Worm (Caenorhabditis elegans) whole organism, L3 larva: ENCODE data around the gene romo-1.

Experiments used
- ceh-16 ChIP-seq: sonication (generic microtip); optimal IDR thresholded peaks from 2 replicates; lab custom pipeline; 2017; ENCODE audit warnings: missing biosample characterization, missing genetic modification characterization
- fkh-2 ChIP-seq: fragments of 150-350 bp; optimal IDR thresholded peaks from 2 replicates; lab custom pipeline; 2014; ENCODE audit warnings: missing biosample characterization, missing genetic modification reagents, missing genetic modification characterization
- fos-1 ChIP-seq: fragments of 150-350 bp; optimal IDR thresholded peaks from 2 replicates; lab custom pipeline; 2014; ENCODE audit warnings: missing biosample characterization, missing genetic modification characterization
- jun-1 ChIP-seq: fragments of 150-350 bp; optimal IDR thresholded peaks from 2 replicates; lab custom pipeline; 2014; ENCODE audit warnings: missing biosample characterization, missing genetic modification reagents, missing genetic modification characterization
- mdl-1 ChIP-seq: fragments of 150-350 bp; optimal IDR thresholded peaks from 2 replicates; lab custom pipeline; 2014; ENCODE audit warnings: missing biosample characterization, missing genetic modification characterization
- nhr-237 ChIP-seq: fragments of 150-350 bp; optimal IDR thresholded peaks from 2 replicates; lab custom pipeline; 2014; ENCODE audit warnings: missing biosample characterization, missing genetic modification characterization
- nhr-77 ChIP-seq: fragments of 150-350 bp; optimal IDR thresholded peaks from 2 replicates; lab custom pipeline; 2014; ENCODE audit warnings: missing biosample characterization, missing genetic modification characterization
- unc-39 ChIP-seq: sonication (generic microtip); optimal IDR thresholded peaks from 4 replicates; lab custom pipeline; 2017; ENCODE audit warnings: missing biosample characterization, missing genetic modification characterization
- ztf-11 ChIP-seq: fragments of 150-350 bp; optimal IDR thresholded peaks from 2 replicates; lab custom pipeline; 2014; ENCODE audit warnings: missing biosample characterization, missing genetic modification characterization

DNA sequence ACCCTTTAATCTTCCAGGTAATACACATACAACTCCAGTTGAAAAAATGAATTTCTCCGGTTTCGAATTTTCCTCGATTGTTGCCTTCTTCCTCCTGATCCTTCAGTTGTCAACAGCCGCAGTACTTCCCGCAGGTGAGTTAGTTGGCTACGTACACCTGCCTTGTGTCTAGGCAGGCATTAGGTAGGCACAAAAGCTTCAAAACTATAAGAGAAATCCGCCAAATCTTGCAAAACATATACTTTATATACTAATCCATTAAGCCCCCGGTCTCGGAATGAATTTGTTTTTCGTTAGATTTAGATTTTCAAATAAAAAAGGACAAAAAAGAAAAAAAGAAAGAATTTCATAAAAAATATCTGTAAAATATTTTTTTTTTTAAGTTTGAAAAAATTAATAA lies 2.4 kb downstream of the romo-1 start, which contains the start of gene flp-16:
- no peak for TF ChIP-seq nhr-77 (tag; lab: Kevin White, UChicago)
- TF ChIP-seq fkh-2 (tag; lab: Kevin White, UChicago), result no peak
- TF ChIP-seq jun-1, result no peak
- no peak for TF ChIP-seq mdl-1 (tag; lab: Kevin White, UChicago)
- TF ChIP-seq fos-1 (tag; lab: Kevin White, UChicago), result no peak
- TF ChIP-seq ztf-11 (tag; lab: Kevin White, UChicago), result no peak
- TF ChIP-seq nhr-237 (tag; lab: Kevin White, UChicago), result no peak
- TF ChIP-seq unc-39, result no peak
- no peak for TF ChIP-seq ceh-16 (tag; lab: Kevin White, UChicago)
